Fruit fly (Drosophila melanogaster): ENCODE measurements around the gene Mob2.
A peak's percentile ranks its signal among the peaks of the same experiment; 100 is the strongest.

The Mob2 gene

dm6 chr3L:11587720-11588580 lies 25.9 kb upstream of the Mob2 start, which contains the start of gene rt (continued):
- TF ChIP-seq CG15269 (tag; optimal IDR thresholded peaks at IDR 0.05) (peak; percentile 48), lov (optimal IDR thresholded peaks at IDR 0.05) (no peak), lov (GFP tag; IDR thresholded peaks at IDR 0.05) (no peak), abd-A (tag; optimal IDR thresholded peaks at IDR 0.05) (no peak), unc-4 (GFP tag; IDR thresholded peaks at IDR 0.05; ENCODE audit: partially characterized antibody) (no peak), CG2712 (tag; optimal IDR thresholded peaks at IDR 0.05) (peak; percentile 84), CG11696 (GFP tag; IDR thresholded peaks at IDR 0.05) (no peak), CG10431 (GFP tag; optimal IDR thresholded peaks at IDR 0.05) (peak; percentile 17), phol (tag; optimal IDR thresholded peaks at IDR 0.05) (peak; percentile 78), Usf (GFP tag; optimal IDR thresholded peaks at IDR 0.05) (peak; percentile 22), CG32767 (GFP tag; IDR thresholded peaks at IDR 0.05) (peak; percentile 50; the same call in 1 of the 2 replicates), Max (GFP tag; optimal IDR thresholded peaks at IDR 0.05) (peak; percentile 29), schlank (tag; optimal IDR thresholded peaks at IDR 0.05) (no peak), CG6765 (GFP tag; optimal IDR thresholded peaks at IDR 0.05) (no peak), CG7928 (GFP tag; optimal IDR thresholded peaks at IDR 0.05) (no peak), Hr78 (GFP tag; optimal IDR thresholded peaks at IDR 0.05) (no peak), Doc3 (GFP tag; IDR thresholded peaks at IDR 0.05; ENCODE audit: partially characterized antibody) (no peak), C15 (GFP tag; IDR thresholded peaks at IDR 0.05) (no peak), Sin3A (optimal IDR thresholded peaks at IDR 0.05) (no peak), CG18599 (GFP tag; optimal IDR thresholded peaks at IDR 0.05) (no peak), Xbp1 (GFP tag; optimal IDR thresholded peaks at IDR 0.05) (peak; percentile 52), trh (GFP tag; optimal IDR thresholded peaks at IDR 0.05) (no peak), CG17361 (GFP tag; IDR thresholded peaks at IDR 0.05) (peak; percentile 68), sob (GFP tag; IDR thresholded peaks at IDR 0.05) (no peak; the same call in 1 of the 2 replicates), HmgZ (tag; optimal IDR thresholded peaks at IDR 0.05) (no peak), toy (GFP tag; IDR thresholded peaks at IDR 0.05) (no peak), gsb (GFP tag; IDR thresholded peaks at IDR 0.05) (no peak), tap (tag; optimal IDR thresholded peaks at IDR 0.05) (peak; percentile 27), bcd (GFP tag; optimal IDR thresholded peaks at IDR 0.05) (peak; percentile 24), stc (GFP tag; IDR thresholded peaks at IDR 0.05) (0 out of 2 replicates have a peak, but pooled peaks have one; percentile 24), emc (GFP tag; optimal IDR thresholded peaks at IDR 0.05) (no peak), CG11723 (GFP tag; optimal IDR thresholded peaks at IDR 0.05) (peak; percentile 8), az2 (GFP tag; optimal IDR thresholded peaks at IDR 0.05) (peak; percentile 35), CG1024 (GFP tag; IDR thresholded peaks at IDR 0.05) (0 out of 2 replicates have a peak, but pooled peaks have one; percentile 36), CG15011 (GFP tag; optimal IDR thresholded peaks at IDR 0.05) (peak; percentile 27), CG2875 (GFP tag; optimal IDR thresholded peaks at IDR 0.05) (peak; percentile 38), CG3281 (GFP tag; optimal IDR thresholded peaks at IDR 0.05) (peak; percentile 28), ase (GFP tag; IDR thresholded peaks at IDR 0.05) (0 out of 3 replicates have a peak, but pooled peaks have one; percentile 47), fd64A (GFP tag; optimal IDR thresholded peaks at IDR 0.05) (peak; percentile 24), CG8359 (GFP tag; optimal IDR thresholded peaks at IDR 0.05; ENCODE audit: borderline replicate concordance) (peak; percentile 37), Gug (GFP tag; IDR thresholded peaks at IDR 0.05) (no peak), Doc2 (GFP tag; IDR thresholded peaks at IDR 0.05) (no peak), Vsx1 (GFP tag; optimal IDR thresholded peaks at IDR 0.05) (no peak), CG14710 (tag; optimal IDR thresholded peaks at IDR 0.05) (peak; percentile 62), CG3065 (GFP tag; optimal IDR thresholded peaks at IDR 0.05) (no peak), rib (GFP tag; IDR thresholded peaks at IDR 0.05) (no peak), Spps (tag; optimal IDR thresholded peaks at IDR 0.05) (peak; percentile 44), Opbp (GFP tag; IDR thresholded peaks at IDR 0.05; ENCODE audit: partially characterized antibody) (no peak), CG14860 (GFP tag; IDR thresholded peaks at IDR 0.05; ENCODE audit: partially characterized antibody) (0 out of 3 replicates have a peak, but pooled peaks have one; percentile 30)

All from whole organism, embryonic.